Worm (Caenorhabditis elegans) whole organism, L4/young adult: Measurements from ENCODE around the gene Y54H5A.2.

Experiments
- W03F9.2 ChIP-seq: fragments of 150-350 bp; optimal IDR thresholded peaks from 2 replicates; lab custom pipeline; 2014; ENCODE audit warnings: missing biosample characterization, missing genetic modification characterization
- him-1 ChIP-seq: sonication (generic microtip); optimal IDR thresholded peaks from 2 replicates; lab custom pipeline; 2016; ENCODE audit warnings: missing genotype, missing genetic modification reagents, missing genetic modification characterization, missing compliant biosample characterization

DNA sequence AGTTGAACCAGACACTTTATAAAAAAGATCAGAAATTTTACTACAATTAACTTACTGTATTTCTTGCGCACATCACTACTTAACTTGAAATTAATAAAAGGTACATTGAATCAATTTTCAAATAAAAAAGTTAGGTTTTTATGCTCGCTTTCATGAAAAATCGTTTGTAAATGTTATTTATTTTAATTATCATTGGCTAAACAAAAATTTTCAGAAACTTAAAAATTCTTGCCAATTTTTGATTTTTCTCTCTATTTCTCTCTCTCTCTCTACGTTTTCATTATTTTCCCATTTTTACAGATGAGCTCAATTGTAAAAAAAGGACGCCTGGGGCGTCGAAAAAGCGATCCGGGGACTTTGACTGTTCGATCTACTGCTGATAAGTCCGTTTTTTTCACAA is 40.0 kb downstream of the Y54H5A.2 start, which contains the start of gene sax-2:
- TF ChIP-seq W03F9.2 (tag; lab: Kevin White, UChicago) (no peak), him-1 (tag; lab: Kevin White, UChicago) (no peak)
